Worm (Caenorhabditis elegans): ENCODE measurements around the gene ztf-31.
A peak's percentile ranks its signal among the peaks of the same experiment; 100 is the strongest.

The ztf-31 gene

DNA sequence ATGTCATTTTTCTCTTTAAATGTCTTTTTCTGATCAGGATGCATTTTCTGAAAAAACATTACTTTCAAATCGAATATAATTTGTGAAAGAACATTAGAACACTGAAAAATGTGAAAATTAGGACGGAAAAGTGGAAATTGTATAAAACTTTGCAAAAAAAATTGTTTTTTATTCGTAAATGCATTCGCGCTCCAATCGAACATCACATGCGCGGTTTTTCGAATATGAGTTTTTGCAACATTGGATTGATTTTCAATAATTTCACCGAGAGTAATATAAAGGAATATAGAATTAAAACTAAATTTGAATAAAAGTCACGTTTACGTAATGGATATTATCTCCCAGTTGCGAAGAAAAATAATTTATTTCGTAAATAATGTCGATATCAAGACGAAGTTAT, 36.1 kb downstream of the ztf-31 start, which contains the start of the genes spot-1 and B0361.11 (continued):
- peak; percentile 68 for TF ChIP-seq xbp-1 (tag; optimal IDR thresholded peaks at IDR 0.05)
- peak; percentile 69 for TF ChIP-seq tbx-2 (tag; optimal IDR thresholded peaks at IDR 0.05)
- peak; percentile 62 for TF ChIP-seq lin-14 (GFP tag; optimal IDR thresholded peaks at IDR 0.05)
- peak; percentile 72 for TF ChIP-seq C16A3.4 (tag; optimal IDR thresholded peaks at IDR 0.05)
- TF ChIP-seq dpl-1 (GFP tag; optimal IDR thresholded peaks at IDR 0.05), result peak; percentile 93 to 97 (median 97)
- TF ChIP-seq pag-3 (tag; optimal IDR thresholded peaks at IDR 0.05; ENCODE audit: borderline replicate concordance, insufficient read depth), result no peak
- TF ChIP-seq unc-130 (tag; optimal IDR thresholded peaks at IDR 0.05), result peak; percentile 67
- peak; percentile 23 to 58 (median 50) for TF ChIP-seq ceh-82 (tag; optimal IDR thresholded peaks at IDR 0.05)
- TF ChIP-seq grh-1 (GFP tag; IDR thresholded peaks at IDR 0.05), result peak; percentile 43
- TF ChIP-seq snpc-4 (tag; optimal IDR thresholded peaks at IDR 0.05), result peak; percentile 72
- TF ChIP-seq F16B12.6 (tag; optimal IDR thresholded peaks at IDR 0.05), result peak; percentile 34
- peak in 1 of 2 experiments; percentile 11 for TF ChIP-seq mdl-1 (tag; optimal IDR thresholded peaks at IDR 0.05)
- no peak for TF ChIP-seq pqm-1 (tag; optimal IDR thresholded peaks at IDR 0.05)
- TF ChIP-seq nhr-47 (tag; optimal IDR thresholded peaks at IDR 0.05), result peak; percentile 77
- peak; percentile 31 for TF ChIP-seq C04F5.9 (tag; optimal IDR thresholded peaks at IDR 0.05)
- no peak for TF ChIP-seq ceh-63 (GFP tag; optimal IDR thresholded peaks at IDR 0.05)
- peak in 2 of 6 experiments; percentile 31 to 50 for TF ChIP-seq elt-3 (tag; optimal IDR thresholded peaks at IDR 0.05)
- TF ChIP-seq egl-13 (tag; optimal IDR thresholded peaks at IDR 0.05), result peak; percentile 22
- TF ChIP-seq jun-1 (tag; optimal IDR thresholded peaks at IDR 0.05), result peak; percentile 32
- no peak for TF ChIP-seq ceh-88 (GFP tag; IDR thresholded peaks at IDR 0.05)
- no peak for TF ChIP-seq hpl-2 (GFP tag; optimal IDR thresholded peaks at IDR 0.05)
- TF ChIP-seq nhr-19 (GFP tag; conservative IDR thresholded peaks at IDR 0.05), result peak; percentile 68
- peak; percentile 55 for TF ChIP-seq blmp-1 (tag; optimal IDR thresholded peaks at IDR 0.05)
- peak; percentile 31 for TF ChIP-seq unc-86 (tag; optimal IDR thresholded peaks at IDR 0.05)
- TF ChIP-seq nhr-20 (tag; optimal IDR thresholded peaks at IDR 0.05), result peak; percentile 70
- peak; percentile 76 for TF ChIP-seq rnt-1 (tag; optimal IDR thresholded peaks at IDR 0.05)
- TF ChIP-seq nhr-71 (tag; optimal IDR thresholded peaks at IDR 0.05), result peak; percentile 79
- TF ChIP-seq lsy-2 (tag; optimal IDR thresholded peaks at IDR 0.05), result peak; percentile 78 to 89
- TF ChIP-seq fkh-4 (tag; optimal IDR thresholded peaks at IDR 0.05; ENCODE audit: borderline replicate concordance), result no peak
- TF ChIP-seq aha-1 (tag; optimal IDR thresholded peaks at IDR 0.05), result no peak
- TF ChIP-seq swsn-7 (tag; optimal IDR thresholded peaks at IDR 0.05), result peak; percentile 57
- peak; percentile 18 for TF ChIP-seq fos-1 (tag; optimal IDR thresholded peaks at IDR 0.05)
- TF ChIP-seq lin-13 (GFP tag; optimal IDR thresholded peaks at IDR 0.05), result peak; percentile 53

DNA sequence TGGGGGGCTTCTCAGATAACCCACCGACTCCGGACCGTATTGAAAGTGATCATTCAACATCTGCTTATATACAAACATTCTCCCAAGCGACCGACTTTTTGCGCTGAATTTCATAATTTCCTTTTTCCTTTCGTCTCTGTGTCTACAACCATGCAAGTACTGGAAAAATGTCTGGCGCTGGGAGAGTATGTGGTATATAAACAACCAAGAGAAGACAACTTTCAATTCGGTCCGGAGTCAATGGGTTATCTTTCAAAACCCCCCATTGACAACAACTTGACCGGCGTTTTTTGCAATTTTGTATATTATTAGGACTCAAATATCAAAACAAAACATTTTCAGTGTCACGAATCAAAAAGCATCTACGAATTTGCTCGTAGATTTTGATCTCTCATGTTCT, 37.3 kb downstream of the ztf-31 start:
- TF ChIP-seq lin-13 (GFP tag; optimal IDR thresholded peaks at IDR 0.05) (peak; percentile 15), jun-1 (tag; optimal IDR thresholded peaks at IDR 0.05) (peak; percentile 77), snpc-4 (tag; optimal IDR thresholded peaks at IDR 0.05) (peak; percentile 98), hlh-17 (GFP tag; optimal IDR thresholded peaks at IDR 0.05; ENCODE audit: borderline replicate concordance) (no peak), swsn-7 (tag; optimal IDR thresholded peaks at IDR 0.05) (peak; percentile 72), nhr-85 (tag) (no peak), nhr-71 (tag; optimal IDR thresholded peaks at IDR 0.05) (peak; percentile 73), unc-130 (tag; optimal IDR thresholded peaks at IDR 0.05) (no peak), elt-3 (tag; optimal IDR thresholded peaks at IDR 0.05) (no peak), dpl-1 (GFP tag; optimal IDR thresholded peaks at IDR 0.05) (peak; percentile 41 to 65 (median 64)), sptf-1 (tag; optimal IDR thresholded peaks at IDR 0.05) (no peak), skn-1 (tag; optimal IDR thresholded peaks at IDR 0.05) (peak; percentile 76), pag-3 (tag; optimal IDR thresholded peaks at IDR 0.05; ENCODE audit: borderline replicate concordance, insufficient read depth) (no peak), lin-15B (tag; optimal IDR thresholded peaks at IDR 0.05) (no peak), mdl-1 (tag; optimal IDR thresholded peaks at IDR 0.05) (peak in 1 of 2 experiments; percentile 37), hpl-2 (GFP tag; optimal IDR thresholded peaks at IDR 0.05) (peak; percentile 27), fkh-8 (tag; optimal IDR thresholded peaks at IDR 0.05) (peak; percentile 65), lin-35 (GFP tag; optimal IDR thresholded peaks at IDR 0.05) (peak; percentile 13 to 73), C04F5.9 (tag; optimal IDR thresholded peaks at IDR 0.05) (no peak), ceh-63 (GFP tag; optimal IDR thresholded peaks at IDR 0.05) (no peak), isw-1 (GFP tag; IDR thresholded peaks at IDR 0.05) (peak; percentile 38), mef-2 (tag; optimal IDR thresholded peaks at IDR 0.05) (no peak), lin-14 (GFP tag; optimal IDR thresholded peaks at IDR 0.05) (peak; percentile 41), ceh-8 (GFP tag; optimal IDR thresholded peaks at IDR 0.05) (peak; percentile 7), rnt-1 (tag; optimal IDR thresholded peaks at IDR 0.05) (peak; percentile 16), nhr-47 (tag; optimal IDR thresholded peaks at IDR 0.05) (peak; percentile 74), fkh-4 (tag; optimal IDR thresholded peaks at IDR 0.05; ENCODE audit: borderline replicate concordance) (no peak), unc-98 (GFP tag; IDR thresholded peaks at IDR 0.05) (no peak), nhr-20 (tag; optimal IDR thresholded peaks at IDR 0.05) (peak; percentile 64), pax-3 (tag; optimal IDR thresholded peaks at IDR 0.05) (no peak), F16B12.6 (tag; optimal IDR thresholded peaks at IDR 0.05) (no peak), nhr-84 (tag; optimal IDR thresholded peaks at IDR 0.05) (no peak), elt-2 (tag; optimal IDR thresholded peaks at IDR 0.05) (peak; percentile 66), aha-1 (tag; optimal IDR thresholded peaks at IDR 0.05) (no peak), unc-86 (tag; optimal IDR thresholded peaks at IDR 0.05) (no peak), grh-1 (GFP tag; IDR thresholded peaks at IDR 0.05) (no peak)
